Worm (Caenorhabditis elegans) whole organism, young adult: ENCODE measurements around the gene F26F2.11.

Experiments
- Y95B8A.8 ChIP-seq: fragments of 200-800 bp; sonication (Bioruptor generic); IDR thresholded peaks from 2 replicates; pipeline ENCODE4 v1.3.6; 2022; ENCODE audit warnings: missing genetic modification reagents, missing genetic modification characterization, missing compliant biosample characterization
- ama-1 ChIP-seq, 3 experiments: fragments of 150-350 bp in 1 of 3; sonication (generic microtip) in 2 of 3; optimal IDR thresholded peaks; 2 replicates each; lab custom pipeline; 2014 to 2018; ENCODE audit warnings: missing biosample characterization in 2 of 3, missing genetic modification characterization in 2 of 3, missing genetic modification reagents in 2 of 3
- aptf-2 ChIP-seq: fragments of 200-800 bp; sonication (Bioruptor generic); conservative IDR thresholded peaks from 2 replicates; pipeline ENCODE4 v1.3.6; 2022; ENCODE audit warnings: missing genetic modification reagents, missing genetic modification characterization, missing compliant biosample characterization
- attf-5 ChIP-seq: fragments of 200-800 bp; sonication (Bioruptor generic); optimal IDR thresholded peaks from 2 replicates; lab custom pipeline; 2018; ENCODE audit warnings: mild to moderate bottlenecking, missing genetic modification characterization, missing compliant biosample characterization
- ceh-58 ChIP-seq: fragments of 200-800 bp; sonication (Bioruptor generic); IDR thresholded peaks from 2 replicates; pipeline ENCODE4 v1.3.6; 2022; ENCODE audit warnings: missing genetic modification characterization, missing compliant biosample characterization
- dpl-1 ChIP-seq: fragments of 150-350 bp; optimal IDR thresholded peaks from 2 replicates; lab custom pipeline; 2014; ENCODE audit warnings: missing biosample characterization, missing genetic modification reagents, missing genetic modification characterization
- efl-1 ChIP-seq: fragments of 150-350 bp; optimal IDR thresholded peaks from 2 replicates; lab custom pipeline; 2014; ENCODE audit warnings: missing biosample characterization, missing genetic modification reagents, missing genetic modification characterization
- lsl-1 ChIP-seq: fragments of 200-800 bp; sonication (Bioruptor generic); optimal IDR thresholded peaks from 2 replicates; lab custom pipeline; 2018; ENCODE audit warnings: mild to moderate bottlenecking, missing genetic modification characterization, moderate library complexity, missing compliant biosample characterization
- lsy-27 ChIP-seq: sonication (generic microtip); optimal IDR thresholded peaks from 2 replicates; lab custom pipeline; 2017; ENCODE audit warnings: missing genetic modification characterization, mild to moderate bottlenecking, missing compliant biosample characterization, antibody characterized with exemption, missing genotype, borderline replicate concordance; ENCODE audit not compliant: insufficient read depth
- repo-1 ChIP-seq: sonication (generic microtip); optimal IDR thresholded peaks from 2 replicates; lab custom pipeline; 2017; ENCODE audit warnings: mild to moderate bottlenecking, missing genetic modification characterization, missing compliant biosample characterization
- tbp1 ChIP-seq: fragments of 200-800 bp; sonication (Bioruptor generic); optimal IDR thresholded peaks from 2 replicates; lab custom pipeline; 2018; ENCODE audit warnings: mild to moderate bottlenecking, missing genetic modification characterization, missing compliant biosample characterization

DNA sequence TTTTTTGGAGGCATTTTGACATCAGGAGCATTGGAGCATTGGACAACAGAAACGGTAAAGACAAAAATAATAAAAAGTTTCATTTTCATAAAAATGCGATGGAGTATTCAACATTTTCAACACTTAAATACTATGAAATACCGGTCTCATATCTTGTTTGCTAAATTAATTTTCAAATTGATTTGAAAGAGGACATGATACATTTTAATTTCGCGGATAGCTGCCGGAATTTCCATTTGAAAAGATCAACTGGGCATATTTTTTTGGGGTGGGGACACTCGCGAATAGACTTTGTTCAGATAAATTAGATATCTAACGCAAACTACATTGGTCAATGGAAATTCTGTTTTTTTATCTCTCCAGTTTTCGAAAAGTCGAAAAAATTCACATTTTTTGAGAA is 807 bp downstream of the F26F2.11 start, which contains the start of gene F26F2.10:
- no peak for TF ChIP-seq Y95B8A.8 (GFP tag; lab: Robert Waterston, UW)
- TF ChIP-seq aptf-2 (GFP tag; lab: Robert Waterston, UW), result no peak
- no peak for TF ChIP-seq dpl-1
- no peak for TF ChIP-seq ama-1 (optimal IDR thresholded peaks at IDR 0.05; lab: Kevin White, UChicago)
- no peak for TF ChIP-seq ama-1 (GFP tag; optimal IDR thresholded peaks at IDR 0.05; lab: Kevin White, UChicago)
- no peak for TF ChIP-seq lsy-27 (tag; lab: Kevin White, UChicago)
- no peak for TF ChIP-seq ceh-58 (GFP tag; lab: Robert Waterston, UW)
- no peak for TF ChIP-seq tbp1 (GFP tag; lab: Kevin White, UChicago)
- no peak for TF ChIP-seq lsl-1 (GFP tag; lab: Kevin White, UChicago)
- TF ChIP-seq efl-1 (GFP tag; lab: Kevin White, UChicago), result no peak
- TF ChIP-seq attf-5 (GFP tag; lab: Kevin White, UChicago), result no peak
- no peak for TF ChIP-seq repo-1 (tag; lab: Kevin White, UChicago)
